Fruit fly (Drosophila melanogaster) whole organism, prepupa: ENCODE data around the gene CG31913.

Experiments used
- CG16779 ChIP-seq: fragments of 200-800 bp; sonication (Bioruptor generic); optimal IDR thresholded peaks from 3 replicates; lab custom pipeline; 2017; ENCODE audit warnings: missing biosample characterization, mild to moderate bottlenecking, missing genetic modification characterization
- CG6854 ChIP-seq: fragments of 200-800 bp; sonication (Bioruptor generic); optimal IDR thresholded peaks from 2 replicates; lab custom pipeline; 2017; ENCODE audit warnings: missing biosample characterization, mild to moderate bottlenecking, missing genetic modification characterization
- acj6 ChIP-seq: fragments of 200-800 bp; sonication (Bioruptor generic); optimal IDR thresholded peaks from 3 replicates; lab custom pipeline; 2016; ENCODE audit warnings: missing biosample characterization, missing genetic modification characterization
- ss ChIP-seq, 2 experiments: fragments of 200-800 bp; sonication (Bioruptor generic); optimal IDR thresholded peaks; 2 replicates in 1 of 2; 3 replicates in 1 of 2; lab custom pipeline; 2017 to 2018; ENCODE audit warnings: mild to moderate bottlenecking in 2 of 2, missing biosample characterization in 2 of 2, missing genetic modification characterization in 2 of 2, moderate library complexity in 1 of 2

CG31913 gene

DNA sequence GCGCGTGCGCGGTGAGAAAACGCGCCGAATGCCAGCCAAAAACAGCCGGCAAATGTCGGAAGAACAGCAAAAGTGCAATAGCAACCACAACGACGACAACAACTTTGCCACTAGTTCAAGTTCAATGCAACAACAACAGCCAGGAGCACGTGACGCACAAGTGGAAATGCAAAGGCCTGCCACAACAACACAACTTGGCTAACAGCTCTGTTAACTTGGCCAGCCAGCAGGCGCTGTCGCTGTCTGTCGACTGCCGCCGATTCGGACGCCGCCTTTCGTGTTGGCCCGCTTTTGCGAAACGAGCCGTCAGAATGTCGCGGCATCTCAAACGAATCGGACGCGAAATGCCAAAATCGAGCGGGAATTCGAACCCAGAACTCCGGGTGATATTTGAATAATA is 39.9 kb downstream of the CG31913 start, which contains the start of gene TrissinR:
TrissinR (plus strand) TSS at position 301 of the 400 bp plus-strand sequence.
- TF ChIP-seq acj6 (GFP tag; lab: Kevin White, UChicago) (no peak), CG16779 (tag; lab: Kevin White, UChicago) (no peak), CG6854 (GFP tag; lab: Kevin White, UChicago) (no peak), ss (GFP tag; optimal IDR thresholded peaks at IDR 0.05; lab: Kevin White, UChicago) (no peak)
